Fruit fly (Drosophila melanogaster): ENCODE data around the gene RpS27A.
A peak's percentile ranks its signal among the peaks of the same experiment; 100 is the strongest.

The RpS27A gene

DNA sequence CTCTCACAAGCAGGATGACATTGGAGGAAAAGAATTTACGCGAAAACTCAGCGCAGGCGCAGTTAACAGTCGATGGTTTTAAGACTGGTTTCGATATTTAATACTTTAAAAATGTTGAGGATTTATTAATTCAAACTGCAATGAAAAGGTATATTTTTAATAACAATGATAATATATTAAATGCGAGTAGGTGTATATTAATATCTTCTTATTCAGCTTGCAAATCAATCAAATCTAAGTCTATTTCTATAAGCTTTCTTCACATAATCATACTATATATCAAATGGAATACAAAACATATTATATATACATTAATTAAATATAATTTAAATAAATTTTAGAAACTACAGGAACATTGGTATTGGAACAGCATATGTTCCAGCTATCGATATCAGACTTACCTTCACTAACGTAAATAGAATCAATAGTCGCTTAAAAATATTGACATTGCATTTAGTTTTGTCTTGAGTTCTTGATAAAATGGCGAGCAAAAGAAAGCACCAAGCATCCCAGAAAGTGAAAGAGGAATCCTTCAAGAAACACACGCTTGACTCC lies 27.5 kb downstream of the RpS27A start, which contains the start of the genes TBC1D16 and holn1 (continued):
- TF ChIP-seq CG1529 (GFP tag; optimal IDR thresholded peaks at IDR 0.05) (no peak), CG10267 (tag; optimal IDR thresholded peaks at IDR 0.05) (peak; percentile 1), CG17359 (tag; optimal IDR thresholded peaks at IDR 0.05) (no peak), CG2875 (GFP tag; optimal IDR thresholded peaks at IDR 0.05) (no peak), Dfd (GFP tag; optimal IDR thresholded peaks at IDR 0.05) (no peak), MBD-R2 (GFP tag; IDR thresholded peaks at IDR 0.05) (peak; percentile 50), CG1602 (GFP tag; optimal IDR thresholded peaks at IDR 0.05) (no peak), gcm (GFP tag; optimal IDR thresholded peaks at IDR 0.05) (no peak), dmrt11E (tag; optimal IDR thresholded peaks at IDR 0.05) (no peak), gce (GFP tag; IDR thresholded peaks at IDR 0.05) (no peak), Max (GFP tag; optimal IDR thresholded peaks at IDR 0.05) (no peak), Lim3 (GFP tag; IDR thresholded peaks at IDR 0.05) (no peak), her (GFP tag; optimal IDR thresholded peaks at IDR 0.05) (no peak), CG30403 (GFP tag; optimal IDR thresholded peaks at IDR 0.05) (no peak), CG17829 (tag; optimal IDR thresholded peaks at IDR 0.05) (peak; percentile 12), CG16863 (GFP tag; optimal IDR thresholded peaks at IDR 0.05) (no peak), CG3065 (GFP tag; optimal IDR thresholded peaks at IDR 0.05) (no peak), dpn (GFP tag; optimal IDR thresholded peaks at IDR 0.05) (no peak), CG7786 (GFP tag; optimal IDR thresholded peaks at IDR 0.05) (no peak), E2f2 (GFP tag; IDR thresholded peaks at IDR 0.05) (0 out of 2 replicates have a peak, but pooled peaks have one; percentile 18), gt (GFP tag; IDR thresholded peaks at IDR 0.05) (no peak), cas (GFP tag; IDR thresholded peaks at IDR 0.05) (no peak), Hr51 (GFP tag; optimal IDR thresholded peaks at IDR 0.05) (no peak), CG30020 (tag; optimal IDR thresholded peaks at IDR 0.05) (peak; percentile 94), HLHmδ (GFP tag; optimal IDR thresholded peaks at IDR 0.05) (no peak), salm (tag; optimal IDR thresholded peaks at IDR 0.05) (no peak), CG12391 (tag; optimal IDR thresholded peaks at IDR 0.05) (peak; percentile 13), CG8765 (GFP tag; IDR thresholded peaks at IDR 0.05) (no peak), mirr (GFP tag; optimal IDR thresholded peaks at IDR 0.05) (no peak), CG13424 (tag; optimal IDR thresholded peaks at IDR 0.05) (peak; percentile 13), Hmr (GFP tag; optimal IDR thresholded peaks at IDR 0.05) (no peak), Dll (GFP tag; IDR thresholded peaks at IDR 0.05; ENCODE audit: partially characterized antibody) (peak; percentile 75), CG8924 (tag; optimal IDR thresholded peaks at IDR 0.05) (no peak), wdn (GFP tag; IDR thresholded peaks at IDR 0.05) (no peak), dysf (GFP tag; IDR thresholded peaks at IDR 0.05) (no peak), ash1 (GFP tag; optimal IDR thresholded peaks at IDR 0.05) (no peak), ato (GFP tag; IDR thresholded peaks at IDR 0.05; ENCODE audit: partially characterized antibody) (no peak), kay (GFP tag; optimal IDR thresholded peaks at IDR 0.05) (no peak), Fer1 (GFP tag; optimal IDR thresholded peaks at IDR 0.05) (no peak), Scr (GFP tag; IDR thresholded peaks at IDR 0.05; ENCODE audit: partially characterized antibody) (peak; percentile 71), Bgb (GFP tag; IDR thresholded peaks at IDR 0.05; ENCODE audit: partially characterized antibody) (peak; percentile 42; the same call in 1 of the 2 replicates), Nf-YA (GFP tag; IDR thresholded peaks at IDR 0.05) (no peak), ranshi (GFP tag; IDR thresholded peaks at IDR 0.05) (no peak), Aef1 (GFP tag; IDR thresholded peaks at IDR 0.05) (no peak), Dip3 (GFP tag; optimal IDR thresholded peaks at IDR 0.05) (no peak), bsh (GFP tag; optimal IDR thresholded peaks at IDR 0.05) (no peak), CG4404 (GFP tag; IDR thresholded peaks at IDR 0.05) (no peak), Nf-YB (GFP tag; optimal IDR thresholded peaks at IDR 0.05) (no peak), Jarid2 (GFP tag; optimal IDR thresholded peaks at IDR 0.05) (no peak), CG18262 (tag; optimal IDR thresholded peaks at IDR 0.05) (peak; percentile 29), CG6272 (GFP tag; IDR thresholded peaks at IDR 0.05) (no peak)
